Worm (Caenorhabditis elegans): Measurements from ENCODE around the gene F55B11.3.

Gene F55B11.3

DNA sequence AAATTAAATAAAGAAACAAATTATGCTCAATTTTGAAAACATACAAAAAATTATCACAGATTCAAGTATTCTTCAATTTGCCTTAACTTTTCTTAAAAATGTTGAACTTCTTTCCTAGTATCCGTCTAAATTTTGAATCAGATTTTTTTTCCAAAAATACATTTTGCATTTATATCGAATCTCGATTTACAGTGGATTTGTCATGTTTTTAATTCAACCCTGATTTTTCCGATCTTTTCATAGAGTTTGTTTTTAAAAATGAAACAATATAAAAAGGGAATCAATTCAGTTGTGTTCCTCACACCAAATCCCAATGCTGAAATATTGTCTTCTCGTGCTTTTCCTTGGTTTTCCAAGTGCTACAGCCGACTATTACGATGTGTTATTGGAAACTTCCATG, at the start of gene F55B11.3:
Gene F55B11.3, plus strand, starts transcription at position 301 of the 400 bp plus-strand sequence.
- TF ChIP-seq sox-4 (tag; optimal IDR thresholded peaks at IDR 0.05) (no peak), hlh-4 (tag; optimal IDR thresholded peaks at IDR 0.05) (no peak), sup-37 (GFP tag; optimal IDR thresholded peaks at IDR 0.05) (no peak), sptf-1 (tag; optimal IDR thresholded peaks at IDR 0.05) (no peak), mdl-1 (tag; optimal IDR thresholded peaks at IDR 0.05) (no peak), nhr-28 (tag; optimal IDR thresholded peaks at IDR 0.05) (no peak), alr-1 (tag; optimal IDR thresholded peaks at IDR 0.05; ENCODE audit: borderline replicate concordance) (no peak), hpl-2 (GFP tag; optimal IDR thresholded peaks at IDR 0.05) (no peak), pax-3 (tag; optimal IDR thresholded peaks at IDR 0.05) (no peak), hlh-17 (GFP tag; optimal IDR thresholded peaks at IDR 0.05; ENCODE audit: borderline replicate concordance) (no peak), Y116A8C.19 (tag; optimal IDR thresholded peaks at IDR 0.05; ENCODE audit: borderline replicate concordance) (no peak), ztf-11 (tag; optimal IDR thresholded peaks at IDR 0.05) (no peak), blmp-1 (tag; optimal IDR thresholded peaks at IDR 0.05) (no peak)

- TF ChIP-seq mep-1 (tag; optimal IDR thresholded peaks at IDR 0.05) (no peak), tlp-1 (tag; optimal IDR thresholded peaks at IDR 0.05) (no peak), tbx-2 (tag; optimal IDR thresholded peaks at IDR 0.05) (no peak), dpl-1 (GFP tag; optimal IDR thresholded peaks at IDR 0.05) (no peak), fkh-4 (tag; optimal IDR thresholded peaks at IDR 0.05; ENCODE audit: borderline replicate concordance) (no peak), ceh-8 (GFP tag; optimal IDR thresholded peaks at IDR 0.05) (no peak), sup-37 (GFP tag; optimal IDR thresholded peaks at IDR 0.05) (no peak)
Measured at ce11 chrIV:14377267-14377814, 47.2 kb upstream of the F55B11.3 start.

DNA sequence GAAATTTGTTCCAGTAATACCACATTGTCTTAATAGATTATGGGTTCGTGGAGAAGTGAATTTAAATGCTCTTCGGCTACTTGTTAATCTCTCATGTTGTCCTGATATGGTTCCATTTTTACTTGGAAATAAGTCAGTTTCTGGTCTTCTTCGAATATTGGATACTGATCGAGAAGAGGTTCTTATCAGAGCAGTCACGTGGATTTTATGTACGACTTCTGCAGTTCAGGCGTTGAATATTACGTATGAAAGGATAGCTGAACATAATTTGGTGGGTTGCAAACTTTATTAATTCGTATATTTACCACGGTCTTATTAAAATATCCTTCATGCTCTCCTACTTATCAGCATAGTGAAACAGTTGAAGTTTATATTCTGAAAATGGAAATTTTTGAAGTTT, 46.6 kb upstream of the F55B11.3 start:
- TF ChIP-seq unc-130 (tag; optimal IDR thresholded peaks at IDR 0.05) (no peak), efl-3 (GFP tag; optimal IDR thresholded peaks at IDR 0.05) (no peak), ceh-88 (GFP tag; IDR thresholded peaks at IDR 0.05) (no peak), Y116A8C.19 (tag; optimal IDR thresholded peaks at IDR 0.05; ENCODE audit: borderline replicate concordance) (no peak), tlp-1 (tag; optimal IDR thresholded peaks at IDR 0.05) (no peak), zag-1 (tag; optimal IDR thresholded peaks at IDR 0.05) (no peak), C04F5.9 (tag; optimal IDR thresholded peaks at IDR 0.05) (no peak), aly-2 (tag; optimal IDR thresholded peaks at IDR 0.05) (no peak), efl-1 (optimal IDR thresholded peaks at IDR 0.05) (no peak), efl-1 (GFP tag; optimal IDR thresholded peaks at IDR 0.05 in 1 of 2) (no peak), lin-39 (tag; optimal IDR thresholded peaks at IDR 0.05) (no peak), elt-3 (tag; optimal IDR thresholded peaks at IDR 0.05) (no peak), pax-3 (tag; optimal IDR thresholded peaks at IDR 0.05) (no peak)

- TF ChIP-seq dsc-1 (tag; optimal IDR thresholded peaks at IDR 0.05) = peak; percentile 86
- no peak for TF ChIP-seq nhr-11 (tag; optimal IDR thresholded peaks at IDR 0.05)
- peak; percentile 69 for TF ChIP-seq fkh-4 (tag; optimal IDR thresholded peaks at IDR 0.05; ENCODE audit: borderline replicate concordance)
- TF ChIP-seq lin-15B (tag; optimal IDR thresholded peaks at IDR 0.05) = no peak
Measured at ce11 chrIV:14379191-14379590, 45.3 kb upstream of the F55B11.3 start.

DNA sequence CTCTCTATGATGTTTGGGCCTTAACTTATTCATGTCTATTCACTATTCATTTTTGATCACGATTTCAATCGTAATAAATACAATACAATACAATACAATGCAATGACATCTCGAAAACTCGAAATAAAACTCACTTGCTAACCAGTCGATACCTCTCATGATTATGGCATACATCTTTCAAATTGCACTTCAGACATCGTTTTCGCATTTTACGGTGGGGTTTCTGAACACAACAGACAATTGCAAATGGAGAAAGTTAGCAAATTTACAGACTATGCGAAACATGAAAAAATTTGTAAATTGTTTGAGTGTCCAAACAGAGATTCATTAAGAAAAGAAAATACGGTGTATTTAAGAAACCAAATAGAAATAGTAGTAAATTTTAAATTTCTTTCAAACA, 41.0 kb upstream of the F55B11.3 start, which contains the start of gene paqr-3:
Gene paqr-3, minus strand, starts transcription at position 210 of the 400 bp plus-strand sequence.
- no peak for TF ChIP-seq aly-2 (tag; optimal IDR thresholded peaks at IDR 0.05)
- TF ChIP-seq fkh-10 (GFP tag; optimal IDR thresholded peaks at IDR 0.05) = no peak
- no peak for TF ChIP-seq dpl-1 (GFP tag; optimal IDR thresholded peaks at IDR 0.05)
- TF ChIP-seq nhr-12 (tag; optimal IDR thresholded peaks at IDR 0.05) = no peak
- TF ChIP-seq nhr-85 (tag) = no peak
- TF ChIP-seq ceh-82 (tag; optimal IDR thresholded peaks at IDR 0.05) = no peak
- TF ChIP-seq zip-4 (GFP tag; optimal IDR thresholded peaks at IDR 0.05) = no peak
- TF ChIP-seq ceh-90 (tag; optimal IDR thresholded peaks at IDR 0.05) = no peak
- no peak for TF ChIP-seq mab-9 (GFP tag; IDR thresholded peaks at IDR 0.05)
- TF ChIP-seq grh-1 (GFP tag; IDR thresholded peaks at IDR 0.05) = no peak
- no peak for TF ChIP-seq lir-3 (tag; optimal IDR thresholded peaks at IDR 0.05; ENCODE audit: poor library complexity)
- TF ChIP-seq sox-4 (tag; optimal IDR thresholded peaks at IDR 0.05) = no peak
- no peak for TF ChIP-seq ces-1 (GFP tag; optimal IDR thresholded peaks at IDR 0.05)
- no peak for TF ChIP-seq sptf-1 (tag; optimal IDR thresholded peaks at IDR 0.05)
- TF ChIP-seq ceh-63 (GFP tag; optimal IDR thresholded peaks at IDR 0.05) = no peak

All from whole organism, L1 larva.